Fruit fly (Drosophila melanogaster) whole organism, embryonic: ENCODE measurements around the gene CCDC151.

ENCODE experiments used
- CG11504 ChIP-seq: fragments of 200-800 bp; sonication (Bioruptor generic); optimal IDR thresholded peaks from 3 replicates; lab custom pipeline; 2019; ENCODE audit warnings: missing biosample characterization, mild to moderate bottlenecking, missing genetic modification characterization, moderate library complexity
- CG14014 ChIP-seq: fragments of 200-800 bp; sonication (Bioruptor generic); IDR thresholded peaks from 2 replicates; pipeline ENCODE4 v1.3.6; 2022; ENCODE audit warnings: missing biosample characterization, missing genetic modification characterization
- CG14441 ChIP-seq: fragments of 200-800 bp; sonication (Bioruptor generic); IDR thresholded peaks from 2 replicates; pipeline ENCODE4 v1.3.6; 2022; ENCODE audit warnings: missing biosample characterization, missing genetic modification characterization
- CG15514 ChIP-seq: fragments of 200-800 bp; sonication (Bioruptor generic); optimal IDR thresholded peaks from 3 replicates; lab custom pipeline; 2017; ENCODE audit warnings: missing biosample characterization, missing genetic modification characterization, mild to moderate bottlenecking, moderate library complexity, missing genetic modification reagents
- CG17328 ChIP-seq: fragments of 200-800 bp; sonication (Bioruptor generic); IDR thresholded peaks from 2 replicates; pipeline ENCODE4 v1.3.6; 2022; ENCODE audit warnings: missing biosample characterization, missing genetic modification characterization
- CG1792 ChIP-seq: fragments of 200-800 bp; sonication (Bioruptor generic); optimal IDR thresholded peaks from 2 replicates; lab custom pipeline; 2016; ENCODE audit warnings: missing biosample characterization, missing genetic modification characterization
- CG18599 ChIP-seq: fragments of 200-800 bp; sonication (Bioruptor generic); optimal IDR thresholded peaks from 3 replicates; lab custom pipeline; 2017; ENCODE audit warnings: missing biosample characterization, missing genetic modification characterization, mild to moderate bottlenecking, moderate library complexity, missing genetic modification reagents
- CG18619 ChIP-seq: fragments of 200-800 bp; sonication (Bioruptor generic); optimal IDR thresholded peaks from 3 replicates; lab custom pipeline; 2017; ENCODE audit warnings: missing biosample characterization, mild to moderate bottlenecking, missing genetic modification characterization
- CG2120 ChIP-seq: fragments of 200-800 bp; sonication (Bioruptor generic); optimal IDR thresholded peaks from 3 replicates; lab custom pipeline; 2016; ENCODE audit warnings: missing biosample characterization, missing genetic modification characterization
- CG2199 ChIP-seq: fragments of 200-800 bp; sonication (Bioruptor generic); IDR thresholded peaks from 3 replicates; pipeline ENCODE4 v1.3.6; 2022; ENCODE audit warnings: missing biosample characterization, missing genetic modification characterization
- CG2678 ChIP-seq: fragments of 200-800 bp; sonication (Bioruptor generic); optimal IDR thresholded peaks from 3 replicates; lab custom pipeline; 2019; ENCODE audit warnings: missing biosample characterization, mild to moderate bottlenecking, missing genetic modification characterization, moderate library complexity
- CG33213 ChIP-seq: fragments of 200-800 bp; sonication (Bioruptor generic); optimal IDR thresholded peaks from 3 replicates; lab custom pipeline; 2016; ENCODE audit warnings: missing biosample characterization, missing genetic modification characterization
- CG4282 ChIP-seq: fragments of 200-800 bp; sonication (Bioruptor generic); optimal IDR thresholded peaks from 2 replicates; lab custom pipeline; 2016; ENCODE audit warnings: missing biosample characterization, missing genetic modification characterization
- CG4360 ChIP-seq: fragments of 200-800 bp; sonication (Bioruptor generic); IDR thresholded peaks from 2 replicates; pipeline ENCODE4 v1.3.6; 2022; ENCODE audit warnings: missing biosample characterization, missing genetic modification characterization
- CG4404 ChIP-seq: fragments of 200-800 bp; sonication (Bioruptor generic); IDR thresholded peaks from 2 replicates; pipeline ENCODE4 v1.3.6; 2022; ENCODE audit warnings: missing biosample characterization, missing genetic modification characterization
- CG6813 ChIP-seq: fragments of 200-800 bp; sonication (Bioruptor generic); optimal IDR thresholded peaks from 2 replicates; lab custom pipeline; 2017; ENCODE audit warnings: missing biosample characterization, missing genetic modification characterization, mild to moderate bottlenecking, moderate library complexity, missing genetic modification reagents
- CG7372 ChIP-seq: fragments of 200-800 bp; sonication (Bioruptor generic); IDR thresholded peaks from 2 replicates; pipeline ENCODE4 v1.3.6; 2022; ENCODE audit warnings: missing biosample characterization, missing genetic modification characterization
- CG9817 ChIP-seq: fragments of 200-800 bp; sonication (Bioruptor generic); optimal IDR thresholded peaks from 2 replicates; lab custom pipeline; 2018; ENCODE audit warnings: missing biosample characterization, mild to moderate bottlenecking, missing genetic modification characterization, moderate library complexity
- D ChIP-seq, 2 experiments: fragments of 200-800 bp in 1 of 2; fragments of >200 bp in 1 of 2; sonication (Bioruptor generic) in 1 of 2; optimal IDR thresholded peaks; 2 replicates in 1 of 2; 3 replicates in 1 of 2; lab custom pipeline; 2017; ENCODE audit warnings: mild to moderate bottlenecking in 1 of 2, missing biosample characterization in 1 of 2, missing genetic modification characterization in 1 of 2, missing genetic modification reagents in 1 of 2
- Ets65A ChIP-seq: fragments of 200-800 bp; sonication (Bioruptor generic); peaks from one replicate; lab custom pipeline; 2016; ENCODE audit warnings: missing biosample characterization, missing genetic modification characterization
- Hand ChIP-seq: fragments of 200-800 bp; sonication (Bioruptor generic); optimal IDR thresholded peaks from 2 replicates; lab custom pipeline; 2017; ENCODE audit warnings: mild to moderate bottlenecking, missing biosample characterization, missing genetic modification reagents, missing genetic modification characterization
- Hmr ChIP-seq: fragments of 200-800 bp; sonication (Bioruptor generic); optimal IDR thresholded peaks from 3 replicates; lab custom pipeline; 2017; ENCODE audit warnings: mild to moderate bottlenecking, missing biosample characterization, missing genetic modification reagents, missing genetic modification characterization
- Hr51 ChIP-seq, 2 experiments: fragments of 200-800 bp; sonication (Bioruptor generic); optimal IDR thresholded peaks; 2 replicates in 1 of 2; 3 replicates in 1 of 2; lab custom pipeline; 2016 to 2018; ENCODE audit warnings: missing biosample characterization in 2 of 2, missing genetic modification characterization in 2 of 2, mild to moderate bottlenecking in 1 of 2, moderate library complexity in 1 of 2
- Meics ChIP-seq: fragments of 200-800 bp; sonication (Bioruptor generic); optimal IDR thresholded peaks from 2 replicates; lab custom pipeline; 2017; ENCODE audit warnings: missing biosample characterization, mild to moderate bottlenecking, missing genetic modification characterization
- NC2β ChIP-seq: fragments of 200-800 bp; sonication (Bioruptor generic); optimal IDR thresholded peaks from 2 replicates; lab custom pipeline; 2016; ENCODE audit warnings: missing biosample characterization, missing genetic modification characterization
- NfI ChIP-seq: fragments of 200-800 bp; sonication (Bioruptor generic); optimal IDR thresholded peaks from 3 replicates; lab custom pipeline; 2018; ENCODE audit warnings: missing biosample characterization, mild to moderate bottlenecking, missing genetic modification characterization, moderate library complexity
- Poxn ChIP-seq: fragments of 200-800 bp; sonication (Bioruptor generic); IDR thresholded peaks from 2 replicates; pipeline ENCODE4 v1.3.6; 2022; ENCODE audit warnings: missing biosample characterization, missing genetic modification characterization
- Six4 ChIP-seq: fragments of 200-800 bp; sonication (Bioruptor generic); optimal IDR thresholded peaks from 2 replicates; lab custom pipeline; 2016; ENCODE audit warnings: missing biosample characterization, missing genetic modification characterization
- Usf ChIP-seq: fragments of 200-800 bp; sonication (Bioruptor generic); optimal IDR thresholded peaks from 2 replicates; lab custom pipeline; 2017; ENCODE audit warnings: missing genotype, missing biosample characterization, missing genetic modification characterization
- az2 ChIP-seq: fragments of 200-800 bp; sonication (Bioruptor generic); optimal IDR thresholded peaks from 3 replicates; lab custom pipeline; 2016; ENCODE audit warnings: missing biosample characterization, missing genetic modification characterization
- cwo ChIP-seq: fragments of 200-800 bp; sonication (Bioruptor generic); optimal IDR thresholded peaks from 3 replicates; lab custom pipeline; 2017; ENCODE audit warnings: missing biosample characterization, missing genetic modification characterization, mild to moderate bottlenecking, moderate library complexity, missing genetic modification reagents
- dan ChIP-seq: fragments of 200-800 bp; sonication (Bioruptor generic); IDR thresholded peaks from 2 replicates; pipeline ENCODE4 v1.3.6; 2022; ENCODE audit warnings: missing biosample characterization, missing genetic modification characterization
- esg ChIP-seq: fragments of 200-800 bp; sonication (Bioruptor generic); conservative IDR thresholded peaks from 2 replicates; pipeline ENCODE4 v1.3.6; 2022; ENCODE audit warnings: missing biosample characterization, missing genetic modification characterization
- gem ChIP-seq: fragments of 200-800 bp; sonication (Bioruptor generic); optimal IDR thresholded peaks from 2 replicates; lab custom pipeline; 2019; ENCODE audit warnings: missing biosample characterization, mild to moderate bottlenecking, missing genetic modification characterization, moderate library complexity
- inv ChIP-seq: fragments of 200-800 bp; sonication (Bioruptor generic); IDR thresholded peaks from 2 replicates; pipeline ENCODE4 v1.3.6; 2022; ENCODE audit warnings: missing biosample characterization, missing genetic modification characterization; ENCODE audit not compliant: partially characterized antibody
- kni ChIP-seq: fragments of 200-800 bp; sonication (Bioruptor generic); optimal IDR thresholded peaks from 3 replicates; lab custom pipeline; 2017; ENCODE audit warnings: mild to moderate bottlenecking, missing biosample characterization, missing genetic modification reagents, missing genetic modification characterization
- lbe ChIP-seq: fragments of 200-800 bp; sonication (Bioruptor generic); optimal IDR thresholded peaks from 2 replicates; lab custom pipeline; 2016; ENCODE audit warnings: missing biosample characterization, mild to moderate bottlenecking, missing genetic modification characterization
- lilli ChIP-seq: fragments of 200-800 bp; sonication (Bioruptor generic); optimal IDR thresholded peaks from 3 replicates; lab custom pipeline; 2016; ENCODE audit warnings: missing biosample characterization, missing genetic modification characterization
- pan ChIP-seq, 4 experiments: fragments of >200 bp in 3 of 4; fragments of 200-800 bp in 1 of 4; sonication (Bioruptor generic) in 1 of 4; optimal IDR thresholded peaks in 3 of 4; IDR thresholded peaks in 1 of 4; 2 replicates each; pipeline versions ENCODE4 v1.3.6 to Lab custom; 2017 to 2022; ENCODE audit warnings: missing biosample characterization in 2 of 4, missing genetic modification characterization in 2 of 4, mixed read lengths in 1 of 4
- prd ChIP-seq, 3 experiments: fragments of >200 bp in 2 of 3; fragments of 200-800 bp in 1 of 3; sonication (Bioruptor generic) in 1 of 3; optimal IDR thresholded peaks in 2 of 3; IDR thresholded peaks in 1 of 3; 2 replicates in 2 of 3; 3 replicates in 1 of 3; pipeline versions ENCODE4 v1.3.6 to Lab custom; 2017 to 2022; ENCODE audit warnings: missing biosample characterization in 1 of 3, missing genetic modification characterization in 1 of 3
- row ChIP-seq: fragments of 200-800 bp; sonication (Bioruptor generic); IDR thresholded peaks from 3 replicates; pipeline ENCODE4 v1.3.6; 2022; ENCODE audit warnings: missing biosample characterization, missing genetic modification characterization
- sens ChIP-seq: fragments of 200-800 bp; sonication (Bioruptor generic); peaks from one replicate; lab custom pipeline; 2016; ENCODE audit warnings: missing biosample characterization, missing genetic modification characterization
- slbo ChIP-seq: fragments of 200-800 bp; sonication (Bioruptor generic); IDR thresholded peaks from 2 replicates; pipeline ENCODE4 v1.3.6; 2022; ENCODE audit warnings: missing biosample characterization, missing genetic modification characterization
- ssp ChIP-seq: fragments of 200-800 bp; sonication (Bioruptor generic); IDR thresholded peaks from 2 replicates; pipeline ENCODE4 v1.3.6; 2022; ENCODE audit warnings: missing biosample characterization, missing genetic modification characterization

Gene CCDC151

DNA sequence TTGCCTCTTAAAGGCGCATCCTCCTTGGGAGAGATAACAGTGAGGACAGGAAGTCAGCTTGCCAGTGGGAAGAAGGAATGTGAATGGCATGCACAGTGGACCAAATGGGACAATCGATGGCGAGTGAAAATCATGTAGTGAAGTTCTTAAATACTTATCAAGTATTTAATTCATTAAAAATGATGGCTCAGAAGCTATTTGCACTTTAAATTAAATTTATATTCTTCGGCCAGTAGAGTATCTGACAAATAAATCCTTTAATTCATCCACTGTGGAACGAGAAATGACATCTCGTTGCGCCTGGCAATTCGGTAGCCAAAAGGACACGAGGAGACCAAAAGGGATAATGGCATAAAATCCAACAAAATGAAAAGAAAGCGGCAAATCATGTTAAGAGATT, 11.9 kb upstream of the CCDC151 start (continued):
- TF ChIP-seq Hand (peak; percentile 39), CG6813 (GFP tag; lab: Kevin White, UChicago) (no peak), CG14441 (GFP tag; lab: Robert Waterston, UW) (peak; percentile 11; the same call in 1 of the 2 replicates), Meics (GFP tag; lab: Kevin White, UChicago) (peak; percentile 29), NfI (GFP tag; lab: Kevin White, UChicago) (peak; percentile 3), CG7372 (GFP tag; lab: Robert Waterston, UW) (no peak), CG18599 (GFP tag; lab: Kevin White, UChicago) (peak; percentile 55), CG2199 (GFP tag; lab: Robert Waterston, UW) (no peak), pan (optimal IDR thresholded peaks at IDR 0.05; lab: Kevin White, UChicago) (no peak), pan (GFP tag; optimal IDR thresholded peaks at IDR 0.05 in 1 of 2, IDR thresholded peaks at IDR 0.05 in 1 of 2) (peak in 1 of 2 experiments; percentile 25), Hmr (GFP tag; lab: Kevin White, UChicago) (peak; percentile 44), CG14014 (GFP tag; lab: Robert Waterston, UW) (no peak), Poxn (no peak), az2 (no peak), CG18619 (GFP tag; lab: Kevin White, UChicago) (no peak), slbo (GFP tag; lab: Robert Waterston, UW) (peak; percentile 55)

DNA sequence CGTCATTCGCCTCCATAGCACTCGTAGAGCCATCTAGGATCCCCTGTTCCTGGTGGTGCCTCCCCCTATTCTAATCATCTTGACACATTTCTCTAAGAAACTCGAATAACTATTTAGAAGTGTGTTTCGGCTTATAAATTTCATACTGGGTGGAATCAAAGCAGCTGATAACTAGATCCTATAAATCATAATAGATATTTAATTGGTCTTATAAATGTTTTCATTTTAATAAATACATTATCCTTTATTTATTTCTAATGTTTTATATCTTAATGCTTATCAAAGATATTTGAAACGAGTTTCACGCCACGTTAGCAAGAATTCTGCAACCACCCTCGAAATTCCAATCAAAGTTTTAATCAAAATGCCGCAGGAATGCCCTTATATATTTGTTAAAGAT, 10.0 kb upstream of the CCDC151 start, which contains the start of gene CG5906:
Gene CG5906, minus strand, starts transcription at position 101 of the 400 bp plus-strand sequence.
- TF ChIP-seq dan = no peak
- no peak for TF ChIP-seq D (optimal IDR thresholded peaks at IDR 0.05; lab: Kevin White, UChicago)
- TF ChIP-seq D (GFP tag; optimal IDR thresholded peaks at IDR 0.05; lab: Kevin White, UChicago) = no peak
- no peak for TF ChIP-seq Usf (GFP tag; lab: Kevin White, UChicago)
- no peak for TF ChIP-seq NC2β (GFP tag; lab: Kevin White, UChicago)
- no peak for TF ChIP-seq Six4 (GFP tag; lab: Kevin White, UChicago)
- no peak for TF ChIP-seq CG4360 (GFP tag; lab: Robert Waterston, UW)
- no peak for TF ChIP-seq CG33213 (GFP tag; lab: Kevin White, UChicago)
- TF ChIP-seq inv = no peak
- no peak for TF ChIP-seq ssp (GFP tag; lab: Robert Waterston, UW)
- no peak for TF ChIP-seq lbe (GFP tag; lab: Kevin White, UChicago)
- no peak for TF ChIP-seq kni

- TF ChIP-seq row (GFP tag; lab: Robert Waterston, UW) (peak; percentile 41; the same call in 1 of the 3 replicates), gem (peak; percentile 4), CG15514 (GFP tag; lab: Kevin White, UChicago) (peak; percentile 20), CG11504 (peak; percentile 0), CG4404 (GFP tag; lab: Robert Waterston, UW) (no peak), prd (optimal IDR thresholded peaks at IDR 0.05; lab: Kevin White, UChicago) (no peak), prd (GFP tag; IDR thresholded peaks at IDR 0.05; lab: Robert Waterston, UW) (no peak), CG1792 (GFP tag; lab: Kevin White, UChicago) (no peak), Ets65A (GFP tag; lab: Kevin White, UChicago) (peak; percentile 63), CG2120 (peak; percentile 17), esg (GFP tag; lab: Robert Waterston, UW) (0 out of 2 replicates have a peak, but pooled peaks have one; percentile 10), CG2678 (tag; lab: Kevin White, UChicago) (peak; percentile 22), CG18599 (GFP tag; lab: Kevin White, UChicago) (peak; percentile 53), CG4282 (no peak), CG17328 (GFP tag; lab: Robert Waterston, UW) (no peak), Meics (GFP tag; lab: Kevin White, UChicago) (peak; percentile 21), lilli (GFP tag; lab: Kevin White, UChicago) (no peak), cwo (GFP tag; lab: Kevin White, UChicago) (peak; percentile 8), Hr51 (GFP tag; optimal IDR thresholded peaks at IDR 0.05; lab: Kevin White, UChicago) (peak in 1 of 2 experiments; percentile 25), CG9817 (tag; lab: Kevin White, UChicago) (no peak), sens (peak; percentile 8)
Measured at dm6 chr3L:11874758-11875157, 6.4 kb upstream of the CCDC151 start.
